Worm (Caenorhabditis elegans): ENCODE data around the gene hst-3.1.

Gene hst-3.1

DNA sequence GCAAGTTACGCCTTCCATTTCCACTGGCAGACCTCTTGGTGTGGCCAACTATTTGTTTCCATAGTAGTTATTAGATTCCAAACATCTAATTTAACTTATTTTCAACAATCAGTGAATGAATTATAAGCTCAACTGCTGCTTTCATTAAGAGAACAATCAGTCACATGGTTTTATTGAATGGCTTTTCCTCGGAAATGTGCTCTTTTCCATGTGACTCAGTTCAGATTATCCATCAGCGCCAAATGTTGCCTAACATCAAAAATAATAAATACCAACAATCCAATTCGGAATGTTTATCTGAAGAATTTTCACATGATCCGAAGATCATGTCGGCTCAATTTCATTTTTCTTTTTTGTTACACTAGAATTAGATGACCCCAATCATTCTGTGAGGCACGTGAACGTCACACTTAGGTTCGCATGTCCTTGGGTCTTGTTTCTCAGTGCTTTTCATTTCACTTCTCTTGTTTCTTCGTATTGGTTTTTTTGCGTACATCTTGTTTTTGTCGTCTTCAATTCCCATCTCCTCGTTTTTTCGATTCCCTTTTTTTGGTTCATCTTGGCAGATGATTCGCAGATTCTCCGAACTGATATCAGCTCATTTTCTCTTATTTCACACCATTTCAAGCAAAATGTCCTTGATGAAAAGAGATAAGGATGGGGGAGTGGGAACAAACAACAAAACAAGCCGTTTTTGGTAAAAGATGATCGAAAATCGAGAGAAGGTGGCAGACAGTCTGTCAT, 7.3 kb upstream of the hst-3.1 start (continued):
- TF ChIP-seq snpc-4 (GFP tag; optimal IDR thresholded peaks at IDR 0.05), result no peak
- no peak for TF ChIP-seq snpc-4 (tag; optimal IDR thresholded peaks at IDR 0.05)
- no peak for TF ChIP-seq chd-7 (tag; optimal IDR thresholded peaks at IDR 0.05)
- no peak for TF ChIP-seq tbp1 (GFP tag; optimal IDR thresholded peaks at IDR 0.05)
- no peak for TF ChIP-seq hsf-1 (GFP tag; IDR thresholded peaks at IDR 0.05)
- TF ChIP-seq lin-26 (GFP tag; IDR thresholded peaks at IDR 0.05), result no peak
- TF ChIP-seq sea-2 (GFP tag; IDR thresholded peaks at IDR 0.05), result no peak
- peak; percentile 4 for TF ChIP-seq K12H6.12 (tag; optimal IDR thresholded peaks at IDR 0.05)

DNA sequence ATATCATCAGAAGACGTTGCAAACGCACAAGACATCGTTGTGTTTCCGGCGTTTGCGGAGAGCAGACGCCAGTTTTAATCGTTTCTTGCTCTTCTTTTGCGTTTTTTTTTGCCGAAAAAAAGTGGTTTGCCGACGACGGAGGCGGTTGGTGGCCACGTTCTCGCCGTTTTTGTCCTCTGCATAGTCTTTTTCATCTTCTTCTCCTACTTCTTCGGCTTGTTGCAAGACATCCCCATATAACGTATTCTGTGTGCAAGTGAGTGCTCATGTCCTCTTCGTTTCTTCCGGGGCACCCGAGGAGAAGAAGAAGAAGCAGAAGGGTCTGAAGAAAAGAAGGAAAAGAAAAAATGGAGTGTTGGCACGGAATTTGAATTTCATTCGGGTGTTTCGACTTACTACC, 6.0 kb upstream of the hst-3.1 start:
- peak in 1 of 3 experiments; percentile 0 for TF ChIP-seq lin-35 (GFP tag; optimal IDR thresholded peaks at IDR 0.05)
- no peak for TF ChIP-seq nhr-179 (tag; optimal IDR thresholded peaks at IDR 0.05)

DNA sequence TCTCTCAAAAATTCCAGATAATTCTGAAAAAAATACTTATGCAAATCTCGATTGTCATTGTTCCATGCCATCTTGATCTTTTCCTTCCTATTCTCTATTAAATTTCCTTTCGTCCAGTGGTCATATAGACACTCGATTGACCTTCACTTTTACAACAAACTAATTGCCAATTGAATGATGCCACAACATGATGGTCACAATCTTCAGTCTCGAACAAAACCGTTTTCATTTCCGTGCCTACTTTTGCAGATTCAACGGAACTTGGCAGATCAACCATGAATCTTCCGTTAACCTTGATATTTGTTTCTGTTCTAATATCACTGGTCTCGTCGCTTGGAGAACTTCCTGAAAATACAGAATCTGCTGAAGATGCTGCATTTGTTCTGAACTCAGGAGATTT, 4.3 kb upstream of the hst-3.1 start, which contains the start of gene F40H3.2:
Gene F40H3.2, plus strand, starts transcription at position 250 of the 400 bp plus-strand sequence.
- TF ChIP-seq C06A6.2 (GFP tag; conservative IDR thresholded peaks at IDR 0.05) (no peak), nhr-120 (GFP tag; IDR thresholded peaks at IDR 0.05) (no peak), ztf-18 (tag; optimal IDR thresholded peaks at IDR 0.05) (no peak), die-1 (tag; optimal IDR thresholded peaks at IDR 0.05) (no peak), cebp-2 (GFP tag; IDR thresholded peaks at IDR 0.05) (no peak), F39B2.1 (GFP tag; IDR thresholded peaks at IDR 0.05) (no peak), D2030.7 (GFP tag; IDR thresholded peaks at IDR 0.05) (no peak), hlh-12 (tag; optimal IDR thresholded peaks at IDR 0.05) (no peak), zim-3 (tag; optimal IDR thresholded peaks at IDR 0.05) (no peak), ztf-28 (GFP tag; IDR thresholded peaks at IDR 0.05) (no peak), egl-44 (GFP tag; IDR thresholded peaks at IDR 0.05) (no peak), ztf-26 (tag; optimal IDR thresholded peaks at IDR 0.05) (no peak), Y56A3A.18 (GFP tag; IDR thresholded peaks at IDR 0.05) (no peak), pha-4 (tag; optimal IDR thresholded peaks at IDR 0.05) (no peak)

DNA sequence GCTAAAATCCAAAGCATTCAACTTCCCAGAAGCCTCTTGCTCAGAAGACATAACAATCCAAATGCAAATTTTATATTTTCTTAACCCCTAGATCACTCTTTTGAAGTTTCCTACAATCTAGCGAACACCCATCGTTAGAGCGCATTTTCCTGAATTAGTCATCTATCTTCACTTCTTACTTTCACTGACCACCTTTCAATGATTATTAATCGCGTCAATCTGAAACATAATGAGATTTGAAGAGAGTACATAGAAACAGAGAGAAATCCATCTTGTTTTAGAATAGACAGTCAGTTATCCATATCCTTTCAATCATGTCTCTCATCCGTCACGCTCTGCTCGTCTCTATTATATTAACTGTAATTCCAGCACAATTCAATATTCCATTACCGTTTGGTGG, 2.2 kb upstream of the hst-3.1 start, which contains the start of gene F40H3.3:
Gene F40H3.3, plus strand, starts transcription at position 280 of the 400 bp plus-strand sequence.
- TF ChIP-seq rec-8 (tag; optimal IDR thresholded peaks at IDR 0.05) (no peak), mxl-1 (tag; optimal IDR thresholded peaks at IDR 0.05) (no peak), ztf-6 (GFP tag; IDR thresholded peaks at IDR 0.05) (no peak), atf-7 (tag; optimal IDR thresholded peaks at IDR 0.05) (no peak), F23B12.7 (tag; optimal IDR thresholded peaks at IDR 0.05; ENCODE audit: insufficient read depth) (no peak), K12H6.12 (tag; optimal IDR thresholded peaks at IDR 0.05) (no peak), hsf-1 (GFP tag; IDR thresholded peaks at IDR 0.05) (no peak), hrde-1 (tag; optimal IDR thresholded peaks at IDR 0.05; ENCODE audit: borderline replicate concordance) (no peak)

DNA sequence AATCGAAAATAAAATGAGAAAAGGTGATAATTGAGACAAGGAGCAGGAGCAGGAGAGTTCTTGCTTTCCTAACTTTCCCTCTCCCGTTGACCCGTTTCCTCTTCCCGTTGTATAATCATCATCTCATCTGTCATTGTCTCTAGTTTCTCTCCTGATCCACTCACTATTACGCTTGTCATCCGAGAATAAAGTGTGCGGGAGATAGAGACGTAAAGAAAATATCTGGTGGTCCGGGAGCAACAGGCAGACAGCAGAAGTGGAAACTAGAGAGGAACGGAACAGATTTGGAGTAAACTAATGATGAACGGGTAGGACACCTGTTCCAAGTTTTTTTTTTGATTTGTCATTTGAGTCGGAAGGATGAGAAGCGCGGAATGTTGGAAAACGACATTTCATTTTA, 1.2 kb upstream of the hst-3.1 start:
- no peak for TF ChIP-seq Y53F4B.3 (GFP tag; IDR thresholded peaks at IDR 0.05)
- no peak for TF ChIP-seq Y67H2A.10 (GFP tag; conservative IDR thresholded peaks at IDR 0.05)
- TF ChIP-seq zfh-2 (GFP tag; conservative IDR thresholded peaks at IDR 0.05), result no peak
- no peak for TF ChIP-seq gei-17 (GFP tag; optimal IDR thresholded peaks at IDR 0.05)
